Worm (Caenorhabditis elegans): ENCODE measurements around the gene eat-17.

eat-17 gene

DNA sequence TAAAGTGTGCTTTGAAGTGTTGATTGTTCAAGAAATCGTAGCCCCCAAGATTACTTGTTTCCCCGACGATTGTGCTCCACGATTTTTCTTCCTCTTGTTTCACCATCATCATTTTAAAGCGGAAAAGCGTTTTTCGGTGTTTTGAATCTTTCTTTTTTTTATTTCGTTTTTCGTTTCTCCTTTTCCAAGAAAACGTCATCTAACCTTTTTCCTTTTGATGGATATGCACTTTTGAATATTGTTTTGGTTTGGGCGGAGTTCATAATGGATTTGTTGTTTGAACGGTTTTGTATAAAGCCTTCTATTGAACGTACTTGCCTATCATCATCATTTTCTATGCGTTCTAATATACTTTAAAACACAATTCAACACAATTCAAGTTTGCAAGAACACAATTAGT lies 15.5 kb upstream of the eat-17 start, which contains the start of gene F38E9.6:
TSS of gene F38E9.6 (plus strand) at position 301 of the 400 bp plus-strand sequence.
- TF ChIP-seq lin-13 (GFP tag; optimal IDR thresholded peaks at IDR 0.05) (no peak), cey-2 (tag; optimal IDR thresholded peaks at IDR 0.05; ENCODE audit: borderline replicate concordance, insufficient read depth) (no peak), lin-29 (GFP tag; IDR thresholded peaks at IDR 0.05) (no peak), skn-1 (tag; optimal IDR thresholded peaks at IDR 0.05) (no peak), ceh-32 (tag; optimal IDR thresholded peaks at IDR 0.05; ENCODE audit: poor library complexity) (no peak), ctbp-1 (GFP tag; IDR thresholded peaks at IDR 0.05) (no peak), F10B5.3 (tag; optimal IDR thresholded peaks at IDR 0.05) (no peak), daf-16 (GFP tag; optimal IDR thresholded peaks at IDR 0.05) (no peak), daf-16 (tag; optimal IDR thresholded peaks at IDR 0.05) (no peak), F49E8.2 (tag; optimal IDR thresholded peaks at IDR 0.05; ENCODE audit: borderline replicate concordance) (no peak), nhr-48 (tag; optimal IDR thresholded peaks at IDR 0.05) (no peak)

DNA sequence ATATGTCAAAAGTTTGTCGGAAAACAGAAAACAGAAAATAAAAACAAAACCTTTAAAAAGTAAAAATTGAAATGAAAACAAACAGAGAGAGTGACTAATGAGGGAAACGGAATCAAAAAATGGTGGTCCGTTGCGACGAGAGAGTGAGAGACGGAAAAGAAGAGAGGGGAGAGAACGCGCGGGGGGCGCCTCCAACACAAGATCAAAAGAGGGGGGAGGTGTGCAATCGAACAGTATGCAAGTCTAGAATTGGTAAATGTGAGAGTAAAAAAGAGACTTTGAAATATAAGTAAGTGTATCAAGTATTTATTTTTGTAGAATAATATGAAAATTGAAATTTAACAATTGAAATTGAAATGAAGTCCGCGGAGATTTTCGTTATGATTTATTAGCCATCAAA lies 1.8 kb upstream of the eat-17 start:
- TF ChIP-seq ceh-82 (tag; optimal IDR thresholded peaks at IDR 0.05) (no peak), lim-7 (GFP tag; IDR thresholded peaks at IDR 0.05) (no peak), nhr-10 (tag; optimal IDR thresholded peaks at IDR 0.05) (no peak), spr-3 (GFP tag; optimal IDR thresholded peaks at IDR 0.05) (no peak), saeg-2 (GFP tag; IDR thresholded peaks at IDR 0.05) (no peak), lin-15B (tag; optimal IDR thresholded peaks at IDR 0.05) (no peak), mdl-1 (tag; optimal IDR thresholded peaks at IDR 0.05) (no peak), unc-130 (GFP tag; optimal IDR thresholded peaks at IDR 0.05) (no peak), Y105C5A.15 (GFP tag; IDR thresholded peaks at IDR 0.05) (no peak), F37D6.2 (tag; optimal IDR thresholded peaks at IDR 0.05) (no peak), zfp-3 (GFP tag; conservative IDR thresholded peaks at IDR 0.05) (no peak), F49E8.2 (tag; optimal IDR thresholded peaks at IDR 0.05; ENCODE audit: borderline replicate concordance) (no peak)

DNA sequence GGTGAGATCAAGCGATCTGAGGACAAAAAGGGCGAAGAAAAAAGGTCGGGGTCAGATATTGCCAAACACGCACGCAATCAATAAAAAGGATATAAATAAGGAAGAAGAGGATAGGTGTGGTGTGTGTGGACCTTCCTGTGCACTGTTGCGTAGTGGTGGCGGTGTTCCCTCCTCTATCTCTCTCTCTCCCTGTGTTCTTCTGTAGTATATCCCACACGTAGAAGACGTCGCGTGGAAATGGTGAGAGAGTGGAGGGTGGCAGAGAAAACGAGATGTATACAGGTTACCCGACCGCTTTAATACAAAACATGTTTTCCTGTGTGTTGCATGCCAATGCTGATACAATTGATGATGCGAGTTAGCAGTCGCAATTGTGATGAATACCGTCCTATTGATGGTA lies 2.1 kb downstream of the eat-17 start:
- peak; percentile 19 for TF ChIP-seq hlh-30 (tag; optimal IDR thresholded peaks at IDR 0.05; ENCODE audit: insufficient read depth)
- no peak for TF ChIP-seq fkh-10 (GFP tag; optimal IDR thresholded peaks at IDR 0.05)
- TF ChIP-seq nhr-25 (tag; optimal IDR thresholded peaks at IDR 0.05; ENCODE audit: borderline replicate concordance, insufficient read depth): peak; percentile 73
- TF ChIP-seq hlh-11 (tag; optimal IDR thresholded peaks at IDR 0.05): peak; percentile 37
- peak; percentile 57 to 79 for TF ChIP-seq mdl-1 (tag; optimal IDR thresholded peaks at IDR 0.05)
- peak; percentile 63 for TF ChIP-seq mxl-3 (GFP tag; optimal IDR thresholded peaks at IDR 0.05)
- TF ChIP-seq pha-4 (GFP tag; IDR thresholded peaks at IDR 0.05): no peak
- no peak for TF ChIP-seq pha-4 (tag; optimal IDR thresholded peaks at IDR 0.05)
- TF ChIP-seq nhr-28 (tag; optimal IDR thresholded peaks at IDR 0.05): peak; percentile 66
- TF ChIP-seq ces-1 (GFP tag; optimal IDR thresholded peaks at IDR 0.05): no peak
- 0 out of 2 replicates have a peak, but pooled peaks have one; percentile 13 for TF ChIP-seq daf-19 (GFP tag; conservative IDR thresholded peaks at IDR 0.05)

DNA sequence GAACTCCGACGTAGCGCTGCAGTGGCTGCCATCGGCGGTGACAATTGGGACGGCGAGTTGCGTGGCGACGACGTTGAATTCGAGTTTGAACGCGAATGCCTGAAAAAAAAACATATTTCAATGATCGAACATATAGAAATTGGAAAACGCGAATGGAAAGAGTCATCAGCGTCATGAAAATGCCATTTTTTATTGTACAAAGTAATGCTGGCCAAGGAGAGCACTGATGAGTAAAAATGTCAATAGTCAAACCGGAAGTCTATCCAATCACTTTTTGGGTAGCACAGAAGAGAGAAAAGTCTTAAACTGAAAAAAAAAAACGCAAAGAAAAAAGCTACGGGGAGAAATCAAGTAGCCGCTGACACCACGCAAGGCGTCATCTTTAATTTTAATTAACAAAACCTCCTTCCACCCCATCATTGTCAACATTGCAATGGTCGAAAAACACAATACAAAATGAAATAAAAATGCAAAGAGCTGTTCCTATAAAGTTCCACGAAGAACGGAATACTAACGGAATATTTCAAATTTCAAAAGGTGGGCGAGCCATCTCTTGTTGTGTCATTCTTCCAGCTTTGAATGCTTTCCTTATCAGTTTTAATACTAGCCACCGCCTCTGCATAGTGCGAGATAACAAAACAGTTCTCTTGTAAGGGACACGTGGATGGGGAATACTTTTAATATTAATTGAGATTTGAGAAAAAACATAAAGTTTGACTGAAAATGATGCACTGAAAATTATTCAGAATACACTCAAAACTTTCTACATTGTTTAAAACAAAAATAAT lies 3.2 kb downstream of the eat-17 start:
- TF ChIP-seq daf-16 (GFP tag; optimal IDR thresholded peaks at IDR 0.05) (no peak), daf-16 (tag; optimal IDR thresholded peaks at IDR 0.05) (peak; percentile 23), lsy-2 (tag; optimal IDR thresholded peaks at IDR 0.05) (no peak), F10B5.3 (tag; optimal IDR thresholded peaks at IDR 0.05) (no peak), dmd-6 (GFP tag; IDR thresholded peaks at IDR 0.05) (peak; percentile 48), mdl-1 (tag; optimal IDR thresholded peaks at IDR 0.05) (peak in 1 of 2 experiments; percentile 34), nhr-48 (tag; optimal IDR thresholded peaks at IDR 0.05) (no peak), hlh-11 (tag; optimal IDR thresholded peaks at IDR 0.05) (peak; percentile 23), nhr-28 (tag; optimal IDR thresholded peaks at IDR 0.05) (peak; percentile 33), aha-1 (tag) (peak; percentile 95), mxl-3 (GFP tag; optimal IDR thresholded peaks at IDR 0.05) (peak; percentile 22), R02D3.7 (tag; optimal IDR thresholded peaks at IDR 0.05) (no peak), hmg-1.1 (GFP tag; IDR thresholded peaks at IDR 0.05) (no peak), pqm-1 (tag; optimal IDR thresholded peaks at IDR 0.05) (peak; percentile 77), hlh-30 (tag; optimal IDR thresholded peaks at IDR 0.05; ENCODE audit: insufficient read depth) (peak; percentile 7), ztf-11 (tag; optimal IDR thresholded peaks at IDR 0.05) (no peak)
